Worm (Caenorhabditis elegans): Measurements from ENCODE around the gene madf-3.

- no peak for TF ChIP-seq Y55F3AM.14 (GFP tag; optimal IDR thresholded peaks at IDR 0.05)
- TF ChIP-seq zag-1 (tag; optimal IDR thresholded peaks at IDR 0.05) = no peak
- TF ChIP-seq R02D3.7 (tag; optimal IDR thresholded peaks at IDR 0.05) = no peak
- TF ChIP-seq unc-55 (GFP tag; optimal IDR thresholded peaks at IDR 0.05) = no peak
- no peak for TF ChIP-seq egl-27 (tag; optimal IDR thresholded peaks at IDR 0.05)
- no peak for TF ChIP-seq unc-62 (GFP tag; optimal IDR thresholded peaks at IDR 0.05)
Measured at ce11 chrII:4370842-4371241, 36.3 kb downstream of the madf-3 start.
